Fruit fly (Drosophila melanogaster) whole organism, prepupa: Measurements from ENCODE around the gene Tsf2.

Experiments
- CG10631 ChIP-seq: fragments of 200-800 bp; sonication (Bioruptor generic); optimal IDR thresholded peaks from 2 replicates; lab custom pipeline; 2016; ENCODE audit warnings: missing biosample characterization, missing genetic modification characterization
- CG11762 ChIP-seq: fragments of 200-800 bp; sonication (Bioruptor generic); optimal IDR thresholded peaks from 3 replicates; lab custom pipeline; 2016; ENCODE audit warnings: missing biosample characterization, missing genetic modification characterization; ENCODE audit not compliant: insufficient read depth
- CG11902 ChIP-seq: fragments of 200-800 bp; sonication (Bioruptor generic); optimal IDR thresholded peaks from 3 replicates; lab custom pipeline; 2016; ENCODE audit warnings: missing biosample characterization, missing genetic modification characterization
- CG15336 ChIP-seq: fragments of 200-800 bp; sonication (Bioruptor generic); IDR thresholded peaks from 2 replicates; pipeline ENCODE4 v1.3.6; 2022; ENCODE audit warnings: missing biosample characterization, missing genetic modification characterization
- CG16779 ChIP-seq: fragments of 200-800 bp; sonication (Bioruptor generic); optimal IDR thresholded peaks from 3 replicates; lab custom pipeline; 2017; ENCODE audit warnings: missing biosample characterization, mild to moderate bottlenecking, missing genetic modification characterization
- CG3032 ChIP-seq: fragments of 200-800 bp; optimal IDR thresholded peaks from 2 replicates; lab custom pipeline; 2019; ENCODE audit warnings: missing biosample characterization, mild to moderate bottlenecking, missing genetic modification characterization, moderate library complexity
- CG31627 ChIP-seq: fragments of 200-800 bp; sonication (Bioruptor generic); optimal IDR thresholded peaks from 3 replicates; lab custom pipeline; 2016; ENCODE audit warnings: missing biosample characterization, missing genetic modification characterization
- CG3919 ChIP-seq: fragments of 200-800 bp; sonication (Bioruptor generic); optimal IDR thresholded peaks from 3 replicates; lab custom pipeline; 2016; ENCODE audit warnings: missing biosample characterization, missing genetic modification characterization
- CG4318 ChIP-seq: fragments of 200-800 bp; sonication (Bioruptor generic); optimal IDR thresholded peaks from 3 replicates; lab custom pipeline; 2017; ENCODE audit warnings: missing biosample characterization, mild to moderate bottlenecking, missing genetic modification characterization
- CG6163 ChIP-seq: fragments of 200-800 bp; sonication (Bioruptor generic); IDR thresholded peaks from 3 replicates; pipeline ENCODE4 v1.3.6; 2022; ENCODE audit warnings: missing biosample characterization, missing genetic modification characterization
- CG6276 ChIP-seq: fragments of 200-800 bp; sonication (Bioruptor generic); optimal IDR thresholded peaks from 2 replicates; lab custom pipeline; 2017; ENCODE audit warnings: missing biosample characterization, mild to moderate bottlenecking, missing genetic modification characterization
- CG6792 ChIP-seq: fragments of 200-800 bp; sonication (Bioruptor generic); optimal IDR thresholded peaks from 3 replicates; lab custom pipeline; 2016; ENCODE audit warnings: missing biosample characterization, missing genetic modification characterization
- CG6808 ChIP-seq: fragments of 200-800 bp; sonication (Bioruptor generic); optimal IDR thresholded peaks from 3 replicates; lab custom pipeline; 2017; ENCODE audit warnings: missing biosample characterization, missing genetic modification characterization, mild to moderate bottlenecking, moderate library complexity, missing genetic modification reagents
- CG7368 ChIP-seq: fragments of 200-800 bp; sonication (Bioruptor generic); optimal IDR thresholded peaks from 3 replicates; lab custom pipeline; 2016; ENCODE audit warnings: missing biosample characterization, missing genetic modification characterization
- CG8632 ChIP-seq: fragments of 200-800 bp; sonication (Bioruptor generic); optimal IDR thresholded peaks from 3 replicates; lab custom pipeline; 2016; ENCODE audit warnings: missing biosample characterization, missing genetic modification characterization
- CG9139 ChIP-seq: fragments of 200-800 bp; sonication (Bioruptor generic); optimal IDR thresholded peaks from 3 replicates; lab custom pipeline; 2017; ENCODE audit warnings: missing biosample characterization, mild to moderate bottlenecking, missing genetic modification characterization
- Eip78C ChIP-seq: fragments of 200-800 bp; sonication (Bioruptor generic); peaks from one replicate; lab custom pipeline; 2016; ENCODE audit warnings: missing biosample characterization, missing genetic modification characterization
- Ets21C ChIP-seq: fragments of 200-800 bp; sonication (Bioruptor generic); optimal IDR thresholded peaks from 3 replicates; lab custom pipeline; 2016; ENCODE audit warnings: missing biosample characterization, missing genetic modification characterization
- Ets96B ChIP-seq: fragments of 200-800 bp; optimal IDR thresholded peaks from 2 replicates; lab custom pipeline; 2019; ENCODE audit warnings: missing biosample characterization, mild to moderate bottlenecking, missing genetic modification characterization, moderate library complexity
- Lpt ChIP-seq: fragments of 200-800 bp; sonication (Bioruptor generic); optimal IDR thresholded peaks from 3 replicates; lab custom pipeline; 2016; ENCODE audit warnings: missing biosample characterization, missing genetic modification characterization
- Met ChIP-seq: fragments of 200-800 bp; sonication (Bioruptor generic); optimal IDR thresholded peaks from 3 replicates; lab custom pipeline; 2016; ENCODE audit warnings: missing biosample characterization, missing genetic modification characterization
- OdsH ChIP-seq: fragments of 200-800 bp; sonication (Bioruptor generic); optimal IDR thresholded peaks from 3 replicates; lab custom pipeline; 2016; ENCODE audit warnings: missing biosample characterization, missing genetic modification characterization
- Smox ChIP-seq: fragments of 200-800 bp; sonication (Bioruptor generic); optimal IDR thresholded peaks from 3 replicates; lab custom pipeline; 2016; ENCODE audit warnings: missing biosample characterization, missing genetic modification characterization
- Sox102F ChIP-seq: fragments of 200-800 bp; sonication (Bioruptor generic); optimal IDR thresholded peaks from 2 replicates; lab custom pipeline; 2016; ENCODE audit warnings: missing biosample characterization, mild to moderate bottlenecking, missing genetic modification characterization
- Sox14 ChIP-seq: fragments of 200-800 bp; sonication (Bioruptor generic); optimal IDR thresholded peaks from 3 replicates; lab custom pipeline; 2016; ENCODE audit warnings: missing biosample characterization, missing genetic modification characterization
- achi ChIP-seq: fragments of 200-800 bp; sonication (Bioruptor generic); optimal IDR thresholded peaks from 3 replicates; lab custom pipeline; 2016; ENCODE audit warnings: missing biosample characterization, missing genetic modification characterization
- acj6 ChIP-seq: fragments of 200-800 bp; sonication (Bioruptor generic); optimal IDR thresholded peaks from 3 replicates; lab custom pipeline; 2016; ENCODE audit warnings: missing biosample characterization, missing genetic modification characterization
- cyc ChIP-seq: fragments of 200-800 bp; sonication (Bioruptor generic); optimal IDR thresholded peaks from 3 replicates; lab custom pipeline; 2016; ENCODE audit warnings: missing biosample characterization, missing genetic modification characterization
- dac ChIP-seq: fragments of 200-800 bp; sonication (Bioruptor generic); optimal IDR thresholded peaks from 2 replicates; lab custom pipeline; 2017; ENCODE audit warnings: missing biosample characterization, mild to moderate bottlenecking, missing genetic modification characterization
- dsx ChIP-seq: fragments of 200-800 bp; optimal IDR thresholded peaks from 3 replicates; lab custom pipeline; 2019; ENCODE audit warnings: missing biosample characterization, mild to moderate bottlenecking, missing genetic modification characterization, moderate library complexity; ENCODE audit not compliant: poor library complexity, severe bottlenecking
- eg ChIP-seq: fragments of 200-800 bp; sonication (Bioruptor generic); IDR thresholded peaks from 3 replicates; pipeline ENCODE4 v1.3.6; 2022; ENCODE audit warnings: missing biosample characterization, missing genetic modification characterization
- fd59A ChIP-seq: fragments of 200-800 bp; sonication (Bioruptor generic); optimal IDR thresholded peaks from 2 replicates; lab custom pipeline; 2017; ENCODE audit warnings: missing biosample characterization, mild to moderate bottlenecking, missing genetic modification characterization, missing genetic modification reagents
- fd85E ChIP-seq: fragments of 200-800 bp; sonication (Bioruptor generic); optimal IDR thresholded peaks from 3 replicates; lab custom pipeline; 2016; ENCODE audit warnings: missing biosample characterization, missing genetic modification characterization
- fkh ChIP-seq: fragments of 200-800 bp; sonication (Bioruptor generic); optimal IDR thresholded peaks from 3 replicates; lab custom pipeline; 2017; ENCODE audit warnings: missing biosample characterization, mild to moderate bottlenecking, missing genetic modification characterization, moderate library complexity
- lz ChIP-seq: fragments of 200-800 bp; sonication (Bioruptor generic); optimal IDR thresholded peaks from 3 replicates; lab custom pipeline; 2016; ENCODE audit warnings: missing biosample characterization, missing genetic modification characterization
- net ChIP-seq: fragments of 200-800 bp; sonication (Bioruptor generic); optimal IDR thresholded peaks from 3 replicates; lab custom pipeline; 2016; ENCODE audit warnings: missing biosample characterization, missing genetic modification characterization
- pdm3 ChIP-seq: fragments of 200-800 bp; sonication (Bioruptor generic); optimal IDR thresholded peaks from 3 replicates; lab custom pipeline; 2016; ENCODE audit warnings: missing biosample characterization, missing genetic modification characterization
- salr ChIP-seq, 2 experiments: fragments of 200-800 bp; sonication (Bioruptor generic); optimal IDR thresholded peaks; 3 replicates each; lab custom pipeline; 2016 to 2018; ENCODE audit warnings: missing biosample characterization in 2 of 2, missing genetic modification characterization in 2 of 2, mild to moderate bottlenecking in 1 of 2
- spab ChIP-seq: fragments of 200-800 bp; sonication (Bioruptor generic); optimal IDR thresholded peaks from 2 replicates; lab custom pipeline; 2017; ENCODE audit warnings: missing biosample characterization, mild to moderate bottlenecking, missing genetic modification characterization, missing genetic modification reagents
- ss ChIP-seq, 2 experiments: fragments of 200-800 bp; sonication (Bioruptor generic); optimal IDR thresholded peaks; 2 replicates in 1 of 2; 3 replicates in 1 of 2; lab custom pipeline; 2017 to 2018; ENCODE audit warnings: mild to moderate bottlenecking in 2 of 2, missing biosample characterization in 2 of 2, missing genetic modification characterization in 2 of 2, moderate library complexity in 1 of 2
- svp ChIP-seq: fragments of 200-800 bp; sonication (Bioruptor generic); peaks from one replicate; lab custom pipeline; 2016; ENCODE audit warnings: missing biosample characterization, missing genetic modification characterization
- vri ChIP-seq: fragments of 200-800 bp; sonication (Bioruptor generic); optimal IDR thresholded peaks from 3 replicates; lab custom pipeline; 2016; ENCODE audit warnings: missing biosample characterization, mild to moderate bottlenecking, missing genetic modification characterization

The Tsf2 gene

DNA sequence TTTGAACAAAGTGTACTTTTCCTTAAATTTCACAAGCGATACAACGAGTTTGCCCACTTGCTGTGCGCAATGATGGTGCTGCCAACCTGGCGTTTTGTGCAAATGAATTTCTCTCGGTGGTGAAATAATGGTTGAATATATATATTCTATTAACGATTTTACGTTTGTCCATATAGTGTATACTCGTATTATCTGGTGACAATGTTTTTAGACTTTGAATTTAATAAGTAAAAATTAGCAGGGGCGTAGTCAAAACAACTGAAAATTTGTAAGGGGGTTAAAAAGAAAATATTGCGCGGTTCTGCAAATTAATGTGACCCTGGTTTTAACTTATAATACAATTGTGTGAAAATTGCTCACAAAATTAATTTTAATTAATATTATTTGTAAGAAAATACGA lies 9.6 kb downstream of the Tsf2 start, which contains the start of the genes ver and Gcn5 (continued):
- TF ChIP-seq Ets96B (tag; lab: Kevin White, UChicago) (peak; percentile 91), CG6808 (peak; percentile 91), CG6276 (GFP tag; lab: Kevin White, UChicago) (peak; percentile 96), acj6 (GFP tag; lab: Kevin White, UChicago) (peak; percentile 98), achi (GFP tag; lab: Kevin White, UChicago) (peak; percentile 97), CG3919 (GFP tag; lab: Kevin White, UChicago) (peak; percentile 97), spab (GFP tag; lab: Kevin White, UChicago) (peak; percentile 89), Met (peak; percentile 97), pdm3 (GFP tag; lab: Kevin White, UChicago) (peak; percentile 98), OdsH (peak; percentile 98), CG6163 (GFP tag; lab: Robert Waterston, UW) (peak; percentile 98), fd85E (peak; percentile 72), CG31627 (GFP tag; lab: Kevin White, UChicago) (peak; percentile 97), CG9139 (GFP tag; lab: Kevin White, UChicago) (peak; percentile 82), CG3032 (tag; lab: Kevin White, UChicago) (peak; percentile 94), CG15336 (peak; percentile 97), salr (GFP tag; optimal IDR thresholded peaks at IDR 0.05; lab: Kevin White, UChicago) (peak; percentile 91 to 95), Sox102F (GFP tag; lab: Kevin White, UChicago) (peak; percentile 98), fd59A (peak; percentile 87), ss (GFP tag; optimal IDR thresholded peaks at IDR 0.05; lab: Kevin White, UChicago) (peak; percentile 92), eg (GFP tag; lab: Robert Waterston, UW) (peak; percentile 98), fkh (peak; percentile 71), net (peak; percentile 97)

DNA sequence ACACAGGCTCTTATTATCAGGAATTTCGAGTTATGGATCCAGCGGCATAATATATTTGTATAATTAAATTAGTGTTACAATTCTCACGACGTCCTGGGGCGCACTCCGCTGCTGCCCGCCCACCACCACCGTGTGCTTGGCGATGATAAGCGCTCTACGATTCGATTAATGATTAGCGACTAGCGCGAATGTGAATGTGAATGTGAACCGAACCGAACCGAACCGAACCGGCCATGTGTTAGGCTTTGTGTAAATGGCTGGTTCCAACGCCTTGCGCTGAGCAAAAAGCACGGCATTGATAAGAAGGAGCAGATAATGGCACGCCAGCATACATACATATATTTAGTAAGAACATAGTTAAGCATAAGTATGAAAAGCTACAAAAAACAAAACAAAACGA lies 14.2 kb downstream of the Tsf2 start:
- TF ChIP-seq vri: peak; percentile 12
- peak; percentile 85 for TF ChIP-seq svp
- no peak for TF ChIP-seq acj6 (GFP tag; lab: Kevin White, UChicago)
- TF ChIP-seq fd59A: no peak

DNA sequence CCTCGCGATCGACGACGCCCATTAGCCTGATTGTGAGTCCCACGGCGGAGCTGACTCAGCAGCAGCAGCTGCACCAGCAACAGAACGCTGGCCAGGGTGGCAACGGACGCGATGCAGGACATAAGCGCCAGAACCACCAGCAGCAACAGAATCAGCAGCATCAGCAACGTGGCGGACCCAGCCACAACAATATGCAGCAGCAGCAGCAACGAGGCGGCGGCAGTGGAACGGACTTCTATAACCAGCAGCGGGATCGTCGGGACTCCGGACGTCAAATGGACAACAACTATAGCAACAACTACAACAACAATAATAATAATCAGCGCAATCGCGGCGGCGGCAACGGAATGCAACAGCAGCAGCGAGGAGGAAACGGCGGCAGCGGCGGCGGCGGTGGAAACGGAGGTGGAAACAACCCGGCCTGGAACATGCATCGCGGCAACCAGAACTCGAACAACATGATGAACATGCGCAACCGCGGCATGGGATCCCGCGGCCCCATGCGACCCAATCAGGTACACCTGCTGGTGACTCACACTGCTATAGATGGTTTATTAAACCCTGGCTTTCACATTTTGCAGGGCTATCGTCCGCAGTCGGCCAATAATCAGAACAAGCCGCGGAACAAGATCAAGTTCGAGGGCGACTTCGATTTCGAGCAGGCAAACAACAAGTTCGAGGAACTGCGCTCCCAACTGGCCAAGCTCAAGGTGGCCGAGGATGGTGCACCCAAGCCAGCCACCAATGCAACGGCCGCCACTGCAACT lies 15.9 kb downstream of the Tsf2 start:
- TF ChIP-seq svp (peak; percentile 58), CG6276 (GFP tag; lab: Kevin White, UChicago) (no peak), achi (GFP tag; lab: Kevin White, UChicago) (no peak)

DNA sequence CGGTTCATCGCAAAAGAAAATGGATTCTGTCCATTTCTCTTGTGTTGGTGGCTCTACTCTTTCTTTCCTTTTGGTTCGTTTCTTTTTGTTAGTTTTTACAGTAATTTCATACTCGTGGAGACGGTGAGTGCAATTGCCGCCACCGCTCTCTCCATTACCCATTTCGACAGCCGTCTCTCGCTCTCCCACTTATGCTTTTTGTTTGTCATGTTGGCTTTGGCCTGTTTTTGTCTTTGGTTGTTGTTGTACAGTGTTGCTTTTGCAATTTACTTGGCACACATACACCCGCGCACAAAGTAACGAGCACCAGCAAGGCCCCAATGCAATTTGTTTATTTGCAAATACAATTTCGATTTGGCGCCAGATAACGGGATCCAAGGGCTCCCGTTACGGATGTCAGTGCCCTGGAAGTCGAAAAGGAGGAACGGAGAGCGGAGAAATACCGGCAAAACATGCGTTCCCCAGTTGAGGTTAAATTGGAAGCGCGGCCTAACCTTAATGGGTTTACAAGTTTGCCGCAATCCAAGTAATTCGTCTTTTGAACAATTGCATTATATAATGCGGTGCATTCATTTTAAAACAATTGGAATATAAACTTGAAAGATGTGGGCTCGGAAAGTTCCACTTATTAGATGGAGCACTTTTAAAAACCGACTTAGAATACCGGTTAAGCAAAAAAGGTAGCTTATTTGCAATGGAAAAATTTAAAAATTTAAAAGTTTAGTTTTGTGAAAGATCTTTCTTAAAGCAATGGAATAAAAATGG lies 17.7 kb downstream of the Tsf2 start:
- TF ChIP-seq CG16779 (tag; lab: Kevin White, UChicago) (peak; percentile 93), CG8632 (GFP tag; lab: Kevin White, UChicago) (no peak), CG31627 (GFP tag; lab: Kevin White, UChicago) (no peak), CG11902 (GFP tag; lab: Kevin White, UChicago) (no peak), Lpt (GFP tag; lab: Kevin White, UChicago) (peak; percentile 83), CG4318 (GFP tag; lab: Kevin White, UChicago) (no peak), cyc (no peak), Ets21C (GFP tag; lab: Kevin White, UChicago) (no peak), Sox102F (GFP tag; lab: Kevin White, UChicago) (no peak), dac (GFP tag; lab: Kevin White, UChicago) (peak; percentile 55), CG10631 (GFP tag; lab: Kevin White, UChicago) (no peak), dsx (GFP tag; lab: Kevin White, UChicago) (peak; percentile 83), ss (GFP tag; optimal IDR thresholded peaks at IDR 0.05; lab: Kevin White, UChicago) (peak; percentile 89 to 90), Sox14 (peak; percentile 16), Ets96B (tag; lab: Kevin White, UChicago) (peak; percentile 73), CG11762 (GFP tag; lab: Kevin White, UChicago) (no peak), CG7368 (no peak), CG6792 (GFP tag; lab: Kevin White, UChicago) (peak; percentile 1), CG6808 (peak; percentile 85), acj6 (GFP tag; lab: Kevin White, UChicago) (no peak), Eip78C (GFP tag; lab: Kevin White, UChicago) (peak; percentile 26), net (peak; percentile 54), Smox (GFP tag; lab: Kevin White, UChicago) (no peak), CG3032 (tag; lab: Kevin White, UChicago) (peak; percentile 43), CG15336 (peak; percentile 87), vri (peak; percentile 53), lz (GFP tag; lab: Kevin White, UChicago) (no peak)
